Fruit fly (Drosophila melanogaster) whole organism: ENCODE results near the gene CG33107.

Source experiments
- CG8478 ChIP-seq: fragments of >200 bp; optimal IDR thresholded peaks from 2 replicates; lab custom pipeline; 2018; ENCODE audit warnings: inconsistent platforms
- pan ChIP-seq: fragments of >200 bp; optimal IDR thresholded peaks from 2 replicates; lab custom pipeline; 2017
- psq ChIP-seq: fragments of >200 bp; optimal IDR thresholded peaks from 2 replicates; lab custom pipeline; 2017
- usp ChIP-seq: fragments of >200 bp; optimal IDR thresholded peaks from 2 replicates; lab custom pipeline; 2017; ENCODE audit warnings: missing biosample characterization, missing genetic modification characterization, mixed read lengths

dm6 chr3R:22580546-22580945, 4.0 kb downstream of the CG33107 start, which contains the start of gene CSN6:
- TF ChIP-seq CG8478 (lab: Kevin White, UChicago) (no peak), psq (no peak), usp (GFP tag; lab: Kevin White, UChicago) (no peak), pan (lab: Kevin White, UChicago) (no peak)
